Fruit fly (Drosophila melanogaster) whole organism, wandering third instar larva: ENCODE results near the gene narya.

Experiments used
- HLH106 ChIP-seq: fragments of 200-800 bp; optimal IDR thresholded peaks from 3 replicates; lab custom pipeline; 2019; ENCODE audit warnings: missing biosample characterization, mild to moderate bottlenecking, missing genetic modification characterization, moderate library complexity
- Myc ChIP-seq: fragments of >200 bp; optimal IDR thresholded peaks from 2 replicates; lab custom pipeline; 2017
- foxo ChIP-seq, 2 experiments: fragments of 200-800 bp; sonication (Bioruptor generic); optimal IDR thresholded peaks; 2 replicates in 1 of 2; 3 replicates in 1 of 2; lab custom pipeline; 2016 to 2017; ENCODE audit warnings: missing biosample characterization in 2 of 2, missing genetic modification characterization in 2 of 2
- fru ChIP-seq: fragments of 200-800 bp; sonication (Bioruptor generic); optimal IDR thresholded peaks from 3 replicates; lab custom pipeline; 2016; ENCODE audit warnings: missing biosample characterization, mild to moderate bottlenecking, missing genetic modification characterization
- lola ChIP-seq: fragments of >200 bp; optimal IDR thresholded peaks from 2 replicates; lab custom pipeline; 2017; ENCODE audit warnings: missing biosample characterization, missing genetic modification characterization
- psq ChIP-seq: fragments of 200-800 bp; sonication (Bioruptor generic); optimal IDR thresholded peaks from 3 replicates; lab custom pipeline; 2017; ENCODE audit warnings: missing biosample characterization, mild to moderate bottlenecking, missing genetic modification characterization, moderate library complexity

DNA sequence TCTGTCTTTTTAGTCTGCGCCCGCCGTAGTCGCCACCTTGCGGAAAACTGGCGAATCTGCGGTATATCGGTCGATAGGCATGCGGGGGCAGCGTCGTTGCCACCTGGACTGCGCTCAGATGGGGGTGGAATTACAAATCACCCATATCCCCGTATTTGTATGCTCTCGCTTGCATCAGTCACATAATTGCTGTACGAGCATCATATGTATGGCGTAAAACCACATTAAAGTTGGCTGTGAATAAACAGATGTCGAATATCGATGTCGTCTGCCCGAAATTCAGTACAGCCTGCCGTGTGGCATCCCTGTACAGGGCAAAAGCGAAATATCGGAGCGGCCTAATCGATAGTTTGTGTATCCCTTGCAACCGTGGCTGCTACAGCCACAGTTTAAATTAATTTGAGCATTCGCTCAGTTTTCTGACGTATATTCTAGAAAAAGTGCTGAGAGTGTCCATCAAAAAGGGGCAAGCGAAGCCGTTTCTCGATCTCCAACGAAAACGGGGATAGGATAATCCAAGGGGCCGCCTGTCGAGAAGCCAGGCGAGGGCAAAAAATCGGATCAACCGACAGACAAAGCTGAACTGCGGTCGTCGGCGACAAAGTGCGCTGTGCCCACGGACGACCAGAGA lies 47.0 kb downstream of the narya start, which contains the start of the genes Idh3a and CoRest:
- TF ChIP-seq psq (GFP tag; lab: Kevin White, UChicago), result no peak
- peak in 1 of 2 experiments; percentile 28 for TF ChIP-seq foxo (GFP tag; optimal IDR thresholded peaks at IDR 0.05; lab: Kevin White, UChicago)
- TF ChIP-seq lola, result no peak
- peak; percentile 42 for TF ChIP-seq HLH106 (tag; lab: Kevin White, UChicago)
- no peak for TF ChIP-seq fru
- peak; percentile 53 for TF ChIP-seq Myc (lab: Kevin White, UChicago)
